Worm (Caenorhabditis elegans) whole organism, early embryonic: ENCODE measurements around the gene C44H4.4.

Source experiments
- B0310.2 ChIP-seq: sonication (generic microtip); optimal IDR thresholded peaks from 2 replicates; lab custom pipeline; 2016; ENCODE audit warnings: mild to moderate bottlenecking, missing genetic modification characterization, missing compliant biosample characterization
- F13C5.2 ChIP-seq: sonication (generic microtip); optimal IDR thresholded peaks from 2 replicates; lab custom pipeline; 2017; ENCODE audit warnings: mild to moderate bottlenecking, missing genetic modification characterization, inconsistent platforms, missing compliant biosample characterization
- aly-1 ChIP-seq: sonication (generic microtip); optimal IDR thresholded peaks from 2 replicates; lab custom pipeline; 2016; ENCODE audit warnings: missing genetic modification characterization, missing compliant biosample characterization
- ama-1 ChIP-seq: fragments of 150-350 bp; optimal IDR thresholded peaks from 2 replicates; lab custom pipeline; 2014
- ceh-13 ChIP-seq: fragments of 200-800 bp; sonication (Bioruptor generic); optimal IDR thresholded peaks from 2 replicates; lab custom pipeline; 2018; ENCODE audit warnings: mild to moderate bottlenecking, missing genetic modification characterization, missing compliant biosample characterization
- ceh-36 ChIP-seq: sonication (generic microtip); optimal IDR thresholded peaks from 2 replicates; lab custom pipeline; 2016; ENCODE audit warnings: missing genetic modification characterization, inconsistent platforms, missing compliant biosample characterization
- ets-7 ChIP-seq: sonication (generic microtip); optimal IDR thresholded peaks from 2 replicates; lab custom pipeline; 2016; ENCODE audit warnings: missing genotype, missing genetic modification characterization, missing compliant biosample characterization
- flt-1 ChIP-seq: fragments of 200-800 bp; sonication (Bioruptor generic); IDR thresholded peaks from 2 replicates; pipeline ENCODE4 v1.3.6; 2022; ENCODE audit warnings: missing genetic modification characterization, missing compliant biosample characterization
- hmbx-1 ChIP-seq: sonication (generic microtip); optimal IDR thresholded peaks from 2 replicates; lab custom pipeline; 2016; ENCODE audit warnings: mild to moderate bottlenecking, missing genetic modification characterization, missing compliant biosample characterization
- hmg-4 ChIP-seq: fragments of 200-800 bp; sonication (Bioruptor generic); optimal IDR thresholded peaks from 2 replicates; lab custom pipeline; 2018; ENCODE audit warnings: mild to moderate bottlenecking, missing genetic modification characterization, missing compliant biosample characterization
- hnd-1 ChIP-seq: sonication (generic microtip); optimal IDR thresholded peaks from 2 replicates; lab custom pipeline; 2016; ENCODE audit warnings: missing genetic modification characterization, missing compliant biosample characterization
- pes-1 ChIP-seq: fragments of 200-800 bp; sonication (Bioruptor generic); IDR thresholded peaks from 2 replicates; pipeline ENCODE4 v1.3.6; 2022; ENCODE audit warnings: missing genetic modification reagents, missing genetic modification characterization, missing compliant biosample characterization
- scrt-1 ChIP-seq: fragments of 200-800 bp; sonication (Bioruptor generic); IDR thresholded peaks from 2 replicates; pipeline ENCODE4 v1.3.6; 2022; ENCODE audit warnings: missing genetic modification characterization, missing compliant biosample characterization
- sea-1 ChIP-seq: fragments of 200-800 bp; sonication (Bioruptor generic); conservative IDR thresholded peaks from 2 replicates; pipeline ENCODE4 v1.3.6; 2022; ENCODE audit warnings: missing genetic modification characterization, missing compliant biosample characterization
- tbx-11 ChIP-seq: fragments of 200-800 bp; sonication (Bioruptor generic); IDR thresholded peaks from 2 replicates; pipeline ENCODE4 v1.3.6; 2022; ENCODE audit warnings: missing genetic modification characterization, missing compliant biosample characterization
- tbx-37 ChIP-seq: fragments of 200-800 bp; sonication (Bioruptor generic); conservative IDR thresholded peaks from 2 replicates; pipeline ENCODE4 v1.3.6; 2022; ENCODE audit warnings: missing genetic modification reagents, missing genetic modification characterization, missing compliant biosample characterization
- tra-4 ChIP-seq: sonication (generic microtip); optimal IDR thresholded peaks from 2 replicates; lab custom pipeline; 2017; ENCODE audit warnings: missing genetic modification characterization, missing compliant biosample characterization

Gene C44H4.4

ce11 chrX:14610093-14610763 is 21.3 kb upstream of the C44H4.4 start:
- TF ChIP-seq ceh-13 (GFP tag; lab: Kevin White, UChicago) (no peak), hmg-4 (GFP tag; lab: Kevin White, UChicago) (peak; percentile 15), aly-1 (peak; percentile 63)

ce11 chrX:14607770-14608169 is 18.9 kb upstream of the C44H4.4 start:
- TF ChIP-seq F13C5.2 (tag; lab: Kevin White, UChicago) = no peak

- no peak for TF ChIP-seq hmg-4 (GFP tag; lab: Kevin White, UChicago)
- no peak for TF ChIP-seq tbx-37 (GFP tag; lab: Robert Waterston, UW)
- peak; percentile 27 for TF ChIP-seq F13C5.2 (tag; lab: Kevin White, UChicago)
- TF ChIP-seq flt-1 = peak; percentile 3; the same call in 1 of the 2 replicates
- TF ChIP-seq ceh-13 (GFP tag; lab: Kevin White, UChicago) = no peak
- TF ChIP-seq ets-7 (tag; lab: Kevin White, UChicago) = no peak
- no peak for TF ChIP-seq hnd-1 (tag; lab: Kevin White, UChicago)
Observed at ce11 chrX:14602676-14603075, 13.8 kb upstream of the C44H4.4 start, which contains the start of gene eor-2. Gene eor-2 (plus strand): TSS chrX:14603017.

ce11 chrX:14599245-14599644 is 10.3 kb upstream of the C44H4.4 start, which contains the start of gene C44H4.6:
Gene C44H4.6 (minus strand): TSS chrX:14599345.
- TF ChIP-seq tbx-37 (GFP tag; lab: Robert Waterston, UW) = no peak
- no peak for TF ChIP-seq hnd-1 (tag; lab: Kevin White, UChicago)
- no peak for TF ChIP-seq scrt-1
- TF ChIP-seq ama-1 (lab: Kevin White, UChicago) = no peak

- no peak for TF ChIP-seq ets-7 (tag; lab: Kevin White, UChicago)
- no peak for TF ChIP-seq ceh-13 (GFP tag; lab: Kevin White, UChicago)
- no peak for TF ChIP-seq ceh-36
- TF ChIP-seq flt-1 = no peak
- no peak for TF ChIP-seq hmbx-1 (tag; lab: Kevin White, UChicago)
- TF ChIP-seq hmg-4 (GFP tag; lab: Kevin White, UChicago) = no peak
- TF ChIP-seq pes-1 = no peak
- TF ChIP-seq tra-4 = no peak
- TF ChIP-seq sea-1 = no peak
- no peak for TF ChIP-seq F13C5.2 (tag; lab: Kevin White, UChicago)
- no peak for TF ChIP-seq aly-1
- no peak for TF ChIP-seq ama-1 (lab: Kevin White, UChicago)
- no peak for TF ChIP-seq hnd-1 (tag; lab: Kevin White, UChicago)
- no peak for TF ChIP-seq B0310.2 (tag; lab: Kevin White, UChicago)
Observed at ce11 chrX:14594825-14595224, 5.9 kb upstream of the C44H4.4 start, which contains the start of gene C44H4.8. Gene C44H4.8 (plus strand): TSS chrX:14595125.

- TF ChIP-seq tbx-11 (GFP tag; lab: Robert Waterston, UW) (no peak), tra-4 (no peak)
Observed at ce11 chrX:14593206-14593605, 4.3 kb upstream of the C44H4.4 start.

ce11 chrX:14584335-14584734 is 4.6 kb downstream of the C44H4.4 start:
- TF ChIP-seq hmg-4 (GFP tag; lab: Kevin White, UChicago) (no peak), pes-1 (no peak), hmbx-1 (tag; lab: Kevin White, UChicago) (no peak), aly-1 (no peak), ets-7 (tag; lab: Kevin White, UChicago) (no peak), F13C5.2 (tag; lab: Kevin White, UChicago) (no peak), tra-4 (no peak), tbx-37 (GFP tag; lab: Robert Waterston, UW) (no peak), tbx-11 (GFP tag; lab: Robert Waterston, UW) (no peak)

ce11 chrX:14581429-14581828 is 7.5 kb downstream of the C44H4.4 start, which contains the start of gene sym-1:
Gene sym-1 (plus strand): TSS chrX:14581622.
- TF ChIP-seq aly-1 (peak; percentile 55), flt-1 (0 out of 2 replicates have a peak, but pooled peaks have one; percentile 6), B0310.2 (tag; lab: Kevin White, UChicago) (no peak)

ce11 chrX:14580853-14581252 is 8.0 kb downstream of the C44H4.4 start:
- no peak for TF ChIP-seq B0310.2 (tag; lab: Kevin White, UChicago)
- no peak for TF ChIP-seq scrt-1
- TF ChIP-seq flt-1 = no peak
- no peak for TF ChIP-seq ceh-36
- no peak for TF ChIP-seq tra-4
- TF ChIP-seq tbx-37 (GFP tag; lab: Robert Waterston, UW) = no peak
- no peak for TF ChIP-seq aly-1
- TF ChIP-seq hmg-4 (GFP tag; lab: Kevin White, UChicago) = no peak
- no peak for TF ChIP-seq tbx-11 (GFP tag; lab: Robert Waterston, UW)
- TF ChIP-seq hmbx-1 (tag; lab: Kevin White, UChicago) = no peak
- TF ChIP-seq ets-7 (tag; lab: Kevin White, UChicago) = no peak
- no peak for TF ChIP-seq pes-1
- no peak for TF ChIP-seq ama-1 (lab: Kevin White, UChicago)
- no peak for TF ChIP-seq F13C5.2 (tag; lab: Kevin White, UChicago)
- TF ChIP-seq hnd-1 (tag; lab: Kevin White, UChicago) = no peak
- no peak for TF ChIP-seq ceh-13 (GFP tag; lab: Kevin White, UChicago)
- no peak for TF ChIP-seq sea-1
